Worm (Caenorhabditis elegans) whole organism, L2 larva: ENCODE measurements around the gene acp-2.

Source experiments
- C34F6.9 ChIP-seq: fragments of 150-350 bp; optimal IDR thresholded peaks from 2 replicates; lab custom pipeline; 2014; ENCODE audit warnings: missing biosample characterization, missing genetic modification characterization
- F13H6.1 ChIP-seq: sonication (generic microtip); optimal IDR thresholded peaks from 2 replicates; lab custom pipeline; 2016; ENCODE audit warnings: missing genetic modification characterization, missing compliant biosample characterization
- Y55F3AM.14 ChIP-seq: fragments of 200-800 bp; sonication (Bioruptor generic); optimal IDR thresholded peaks from 2 replicates; lab custom pipeline; 2018; ENCODE audit warnings: mild to moderate bottlenecking, missing genetic modification characterization, missing compliant biosample characterization
- alr-1 ChIP-seq: fragments of 150-350 bp; optimal IDR thresholded peaks from 2 replicates; lab custom pipeline; 2014; ENCODE audit warnings: missing biosample characterization, missing genetic modification characterization
- ama-1 ChIP-seq: fragments of 150-350 bp; optimal IDR thresholded peaks from 2 replicates; lab custom pipeline; 2018; ENCODE audit warnings: inconsistent platforms
- blmp-1 ChIP-seq: sonication (generic microtip); optimal IDR thresholded peaks from 2 replicates; lab custom pipeline; 2017; ENCODE audit warnings: missing genetic modification characterization, mild to moderate bottlenecking, missing compliant biosample characterization, antibody characterized with exemption, moderate library complexity; ENCODE audit not compliant: insufficient read depth
- ceh-16 ChIP-seq: fragments of 150-350 bp; optimal IDR thresholded peaks from 2 replicates; lab custom pipeline; 2014; ENCODE audit warnings: missing biosample characterization, missing genetic modification characterization
- ceh-82 ChIP-seq: fragments of 150-350 bp; optimal IDR thresholded peaks from 2 replicates; lab custom pipeline; 2014; ENCODE audit warnings: missing biosample characterization, missing genetic modification characterization
- crh-2 ChIP-seq: sonication (generic microtip); optimal IDR thresholded peaks from 2 replicates; lab custom pipeline; 2017; ENCODE audit warnings: missing biosample characterization, missing genetic modification characterization
- dmd-4 ChIP-seq: sonication (generic microtip); optimal IDR thresholded peaks from 2 replicates; lab custom pipeline; 2017; ENCODE audit warnings: missing biosample characterization, missing genetic modification characterization
- egl-27 ChIP-seq: sonication (generic microtip); optimal IDR thresholded peaks from 3 replicates; lab custom pipeline; 2017; ENCODE audit warnings: missing biosample characterization, missing genetic modification reagents, missing genetic modification characterization
- elt-3 ChIP-seq: sonication (generic microtip); optimal IDR thresholded peaks from 2 replicates; lab custom pipeline; 2017; ENCODE audit warnings: missing biosample characterization, missing genetic modification characterization
- gmeb-1 ChIP-seq: fragments of 150-350 bp; optimal IDR thresholded peaks from 2 replicates; lab custom pipeline; 2014; ENCODE audit warnings: missing biosample characterization, missing genetic modification characterization
- lin-11 ChIP-seq: fragments of 150-350 bp; sonication (generic microtip); optimal IDR thresholded peaks from 2 replicates; lab custom pipeline; 2014; ENCODE audit warnings: missing biosample characterization, missing genetic modification characterization, inconsistent platforms, mixed read lengths
- lin-13 ChIP-seq: fragments of 150-350 bp; optimal IDR thresholded peaks from 2 replicates; lab custom pipeline; 2014; ENCODE audit warnings: missing biosample characterization, missing genetic modification reagents, missing genetic modification characterization
- lin-39 ChIP-seq: fragments of 150-350 bp; optimal IDR thresholded peaks from 2 replicates; lab custom pipeline; 2014; ENCODE audit warnings: missing biosample characterization, missing genetic modification reagents, missing genetic modification characterization
- mbf-1 ChIP-seq: sonication (generic microtip); optimal IDR thresholded peaks from 2 replicates; lab custom pipeline; 2017; ENCODE audit warnings: missing biosample characterization, missing genetic modification characterization
- mdl-1 ChIP-seq, 2 experiments: fragments of 150-350 bp in 1 of 2; sonication (generic microtip) in 1 of 2; optimal IDR thresholded peaks; 2 replicates each; lab custom pipeline; 2017; ENCODE audit warnings: missing biosample characterization in 2 of 2, missing genetic modification characterization in 2 of 2
- nhr-11 ChIP-seq: fragments of 150-350 bp; optimal IDR thresholded peaks from 2 replicates; lab custom pipeline; 2014; ENCODE audit warnings: missing biosample characterization, missing genetic modification characterization
- nhr-21 ChIP-seq: fragments of 150-350 bp; optimal IDR thresholded peaks from 2 replicates; lab custom pipeline; 2014; ENCODE audit warnings: missing biosample characterization, missing genetic modification characterization
- nhr-23 ChIP-seq: fragments of 150-350 bp; optimal IDR thresholded peaks from 2 replicates; lab custom pipeline; 2014; ENCODE audit warnings: missing biosample characterization, missing genetic modification reagents, missing genetic modification characterization
- nhr-25 ChIP-seq: fragments of 150-350 bp; sonication (generic microtip); optimal IDR thresholded peaks from 3 replicates; lab custom pipeline; 2014; ENCODE audit warnings: missing biosample characterization, missing genetic modification characterization
- peb-1 ChIP-seq: fragments of 150-350 bp; optimal IDR thresholded peaks from 2 replicates; lab custom pipeline; 2014; ENCODE audit warnings: missing biosample characterization, missing genetic modification characterization
- sem-4 ChIP-seq: fragments of 150-350 bp; optimal IDR thresholded peaks from 2 replicates; lab custom pipeline; 2014; ENCODE audit warnings: missing biosample characterization, missing genetic modification reagents, missing genetic modification characterization
- sma-3 ChIP-seq: sonication (generic microtip); optimal IDR thresholded peaks from 2 replicates; lab custom pipeline; 2016; ENCODE audit warnings: missing genetic modification reagents, missing genetic modification characterization, missing compliant biosample characterization
- sma-9 ChIP-seq, 2 experiments: fragments of 150-350 bp in 1 of 2; sonication (generic microtip) in 1 of 2; optimal IDR thresholded peaks; 2 replicates each; lab custom pipeline; 2014 to 2016; ENCODE audit warnings: missing genetic modification characterization in 2 of 2, mild to moderate bottlenecking in 1 of 2, missing biosample characterization in 1 of 2, missing compliant biosample characterization in 1 of 2, missing genetic modification reagents in 1 of 2, moderate library complexity in 1 of 2
- snpc-4 ChIP-seq: fragments of 150-350 bp; optimal IDR thresholded peaks from 2 replicates; lab custom pipeline; 2014; ENCODE audit warnings: missing biosample characterization, missing genetic modification characterization
- unc-39 ChIP-seq: fragments of 150-350 bp; optimal IDR thresholded peaks from 2 replicates; lab custom pipeline; 2014; ENCODE audit warnings: missing biosample characterization, missing genetic modification characterization
- ztf-1 ChIP-seq: fragments of 200-800 bp; sonication (Bioruptor generic); conservative IDR thresholded peaks from 2 replicates; pipeline ENCODE4 v1.3.6; 2022; ENCODE audit warnings: missing genetic modification characterization, missing compliant biosample characterization
- ztf-11 ChIP-seq: sonication (generic microtip); optimal IDR thresholded peaks from 2 replicates; lab custom pipeline; 2017; ENCODE audit warnings: missing biosample characterization, missing genetic modification characterization

acp-2 gene

DNA sequence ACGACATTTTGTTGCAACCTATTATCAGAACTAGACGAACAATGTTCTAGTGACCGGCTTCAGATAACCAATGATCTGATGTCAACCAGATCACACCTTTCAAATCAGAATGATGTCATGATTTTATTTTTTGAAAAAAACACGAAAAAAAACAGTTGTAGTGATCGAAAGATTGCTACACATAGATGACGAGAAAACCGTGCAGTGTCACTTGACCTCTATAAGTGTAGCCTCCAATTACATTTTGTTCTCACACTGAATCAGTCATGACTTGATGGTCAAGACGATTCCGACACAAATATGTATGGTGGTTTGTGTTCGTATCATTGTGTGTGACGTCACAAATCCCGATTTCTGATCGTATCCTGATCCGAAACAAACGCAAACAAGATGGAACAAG is 8.2 kb upstream of the acp-2 start:
- TF ChIP-seq sma-9 (GFP tag; optimal IDR thresholded peaks at IDR 0.05; lab: Kevin White, UChicago), result peak; percentile 17
- TF ChIP-seq sma-9 (tag; optimal IDR thresholded peaks at IDR 0.05; lab: Kevin White, UChicago), result no peak
- no peak for TF ChIP-seq egl-27 (tag; lab: Kevin White, UChicago)
- TF ChIP-seq blmp-1 (tag; lab: Kevin White, UChicago), result peak; percentile 47
- TF ChIP-seq nhr-25, result peak; percentile 74
- TF ChIP-seq crh-2 (tag; lab: Kevin White, UChicago), result peak; percentile 7

ce11 chrII:8438791-8439287 is 7.0 kb upstream of the acp-2 start, which contains the start of gene lips-10:
Gene lips-10, plus strand, starts transcription at chrII:8439168.
- TF ChIP-seq nhr-25 (peak; percentile 46), snpc-4 (no peak), unc-39 (tag; lab: Kevin White, UChicago) (no peak), blmp-1 (tag; lab: Kevin White, UChicago) (peak; percentile 82), ceh-16 (tag; lab: Kevin White, UChicago) (no peak), nhr-23 (no peak), lin-13 (GFP tag; lab: Kevin White, UChicago) (no peak), lin-39 (tag; lab: Kevin White, UChicago) (no peak), alr-1 (tag; lab: Kevin White, UChicago) (no peak), C34F6.9 (tag; lab: Kevin White, UChicago) (no peak), mbf-1 (tag; lab: Kevin White, UChicago) (no peak), ztf-11 (no peak), sem-4 (tag; lab: Kevin White, UChicago) (no peak), elt-3 (tag; lab: Kevin White, UChicago) (no peak)

ce11 chrII:8437035-8437434 is 5.2 kb upstream of the acp-2 start, which contains the start of gene acp-3:
Gene acp-3, minus strand, starts transcription at chrII:8437135.
- TF ChIP-seq C34F6.9 (tag; lab: Kevin White, UChicago) (no peak), mdl-1 (tag; optimal IDR thresholded peaks at IDR 0.05; lab: Kevin White, UChicago) (no peak), lin-13 (GFP tag; lab: Kevin White, UChicago) (no peak), dmd-4 (tag; lab: Kevin White, UChicago) (no peak), snpc-4 (no peak), ztf-1 (no peak), mbf-1 (tag; lab: Kevin White, UChicago) (no peak), lin-11 (tag; lab: Kevin White, UChicago) (no peak), peb-1 (tag; lab: Kevin White, UChicago) (no peak), ztf-11 (no peak), ceh-82 (tag; lab: Kevin White, UChicago) (no peak), sma-3 (GFP tag; lab: Kevin White, UChicago) (no peak), ceh-16 (tag; lab: Kevin White, UChicago) (no peak), nhr-11 (tag; lab: Kevin White, UChicago) (no peak), ama-1 (lab: Kevin White, UChicago) (no peak), F13H6.1 (no peak), nhr-25 (no peak), nhr-21 (no peak)
- TF ChIP-seq, all 48 proteins: peak for 0

- TF ChIP-seq sma-9 (GFP tag; optimal IDR thresholded peaks at IDR 0.05; lab: Kevin White, UChicago), result no peak
- TF ChIP-seq sma-9 (tag; optimal IDR thresholded peaks at IDR 0.05; lab: Kevin White, UChicago), result no peak
- no peak for TF ChIP-seq sem-4 (tag; lab: Kevin White, UChicago)
- TF ChIP-seq gmeb-1 (tag; lab: Kevin White, UChicago), result no peak
- no peak for TF ChIP-seq unc-39 (tag; lab: Kevin White, UChicago)
- no peak for TF ChIP-seq nhr-21
- no peak for TF ChIP-seq blmp-1 (tag; lab: Kevin White, UChicago)
- TF ChIP-seq elt-3 (tag; lab: Kevin White, UChicago), result no peak
- TF ChIP-seq Y55F3AM.14 (GFP tag; lab: Kevin White, UChicago), result no peak
- no peak for TF ChIP-seq ceh-16 (tag; lab: Kevin White, UChicago)
- no peak for TF ChIP-seq snpc-4
These were observed 3.2 kb upstream of the acp-2 start, which contains the start of gene acp-4 for ce11 chrII:8435005-8435404. Gene acp-4, minus strand, starts transcription at chrII:8435105.
